Fruit fly (Drosophila melanogaster) S2 (cell line): ENCODE results near the gene CG10317.

Source experiments
- CG8478 ChIP-seq: fragments of >200 bp; optimal IDR thresholded peaks from 2 replicates; lab custom pipeline; 2018
- CTCF ChIP-seq, 2 experiments: fragments of >200 bp; optimal IDR thresholded peaks; 2 replicates each; lab custom pipeline; 2018

dm6 chr3R:16337863-16338262 is 32.5 kb downstream of the CG10317 start:
- TF ChIP-seq CTCF (optimal IDR thresholded peaks at IDR 0.05; lab: Kevin White, UChicago) (no peak), CG8478 (lab: Kevin White, UChicago) (no peak)
